In genomic region chrX:10930553-10931092, dm6 we compare ENCODE assay signal across 1 fruit fly cellular context.
TF ChIP-seq lines count a peak whose summit lies in the region.

TSS of gene Myo10A (plus strand) at chrX:10930840.

TF ChIP-seq in whole organism, embryonic, 481 proteins besides CTCF, POLR2A, EP300 and RAD21 (continued from another document and continues in another):
- TF ChIP-seq Dll (GFP tag; IDR thresholded peaks at IDR 0.05; lab: Robert Waterston, UW; ENCODE audit: partially characterized antibody) (no peak), CoRest (tag; optimal IDR thresholded peaks at IDR 0.05; lab: Kevin White, UChicago) (no peak), tin (GFP tag; optimal IDR thresholded peaks at IDR 0.05; lab: Kevin White, UChicago) (no peak), Hey (tag; optimal IDR thresholded peaks at IDR 0.05; lab: Kevin White, UChicago) (no peak), amos (GFP tag; IDR thresholded peaks at IDR 0.05; lab: Robert Waterston, UW; ENCODE audit: partially characterized antibody) (0 out of 2 replicates have a peak, but pooled peaks have one; percentile 16), lab (GFP tag; optimal IDR thresholded peaks at IDR 0.05; lab: Kevin White, UChicago) (no peak), CG9932 (GFP tag; IDR thresholded peaks at IDR 0.05; lab: Robert Waterston, UW) (peak; percentile 37; the same call in 1 of the 2 replicates), dysf (GFP tag; IDR thresholded peaks at IDR 0.05; lab: Robert Waterston, UW) (no peak), CG9215 (GFP tag; IDR thresholded peaks at IDR 0.05; lab: Robert Waterston, UW) (no peak), CG9609 (GFP tag; optimal IDR thresholded peaks at IDR 0.05; lab: Kevin White, UChicago) (no peak), CG13894 (tag; optimal IDR thresholded peaks at IDR 0.05; lab: Kevin White, UChicago) (no peak), CG8089 (GFP tag; optimal IDR thresholded peaks at IDR 0.05; lab: Kevin White, UChicago) (no peak), CG15011 (GFP tag; optimal IDR thresholded peaks at IDR 0.05; lab: Kevin White, UChicago) (no peak), ind (GFP tag; optimal IDR thresholded peaks at IDR 0.05; lab: Kevin White, UChicago) (no peak), Dad (GFP tag; optimal IDR thresholded peaks at IDR 0.05; lab: Kevin White, UChicago) (no peak), CG13287 (GFP tag; IDR thresholded peaks at IDR 0.05; lab: Robert Waterston, UW; ENCODE audit: partially characterized antibody) (no peak; the same call in 1 of the 2 replicates), gsb-n (tag; optimal IDR thresholded peaks at IDR 0.05; lab: Kevin White, UChicago) (no peak), CG2129 (GFP tag; IDR thresholded peaks at IDR 0.05; lab: Robert Waterston, UW; ENCODE audit: partially characterized antibody) (no peak), br (optimal IDR thresholded peaks at IDR 0.05; lab: Kevin White, UChicago) (no peak), caup (GFP tag; optimal IDR thresholded peaks at IDR 0.05; lab: Kevin White, UChicago; ENCODE audit: severe bottlenecking) (no peak), ttk (GFP tag; IDR thresholded peaks at IDR 0.05; lab: Robert Waterston, UW) (no peak), sens-2 (GFP tag; IDR thresholded peaks at IDR 0.05; lab: Robert Waterston, UW) (no peak), CG6254 (GFP tag; optimal IDR thresholded peaks at IDR 0.05; lab: Kevin White, UChicago) (no peak), Dref (GFP tag; IDR thresholded peaks at IDR 0.05; lab: Robert Waterston, UW) (peak; percentile 41; the same call in 1 of the 2 replicates), CG12659 (GFP tag; optimal IDR thresholded peaks at IDR 0.05; lab: Kevin White, UChicago) (no peak), CkIIα-i1 (GFP tag; IDR thresholded peaks at IDR 0.05; lab: Robert Waterston, UW) (no peak), stwl (tag; optimal IDR thresholded peaks at IDR 0.05; lab: Kevin White, UChicago) (peak; percentile 39), CG4820 (GFP tag; optimal IDR thresholded peaks at IDR 0.05; lab: Kevin White, UChicago) (no peak), jumu (GFP tag; optimal IDR thresholded peaks at IDR 0.05; lab: Kevin White, UChicago) (no peak), CG18764 (GFP tag; optimal IDR thresholded peaks at IDR 0.05; lab: Kevin White, UChicago) (no peak), CG17612 (GFP tag; IDR thresholded peaks at IDR 0.05; lab: Robert Waterston, UW) (no peak), lola (GFP tag; optimal IDR thresholded peaks at IDR 0.05; lab: Kevin White, UChicago) (no peak), CG18476 (GFP tag; optimal IDR thresholded peaks at IDR 0.05; lab: Kevin White, UChicago) (no peak), CG4707 (GFP tag; optimal IDR thresholded peaks at IDR 0.05; lab: Kevin White, UChicago) (no peak), Dbx (GFP tag; IDR thresholded peaks at IDR 0.05; lab: Robert Waterston, UW) (0 out of 3 replicates have a peak, but pooled peaks have one; percentile 18), row (GFP tag; IDR thresholded peaks at IDR 0.05; lab: Robert Waterston, UW) (peak; percentile 27; the same call in 1 of the 3 replicates), dmrt11E (tag; optimal IDR thresholded peaks at IDR 0.05; lab: Kevin White, UChicago) (no peak), pum (GFP tag; optimal IDR thresholded peaks at IDR 0.05; lab: Kevin White, UChicago) (no peak), CG34422 (GFP tag; IDR thresholded peaks at IDR 0.05; lab: Robert Waterston, UW) (0 out of 3 replicates have a peak, but pooled peaks have one; percentile 21), lmd (GFP tag; IDR thresholded peaks at IDR 0.05; lab: Robert Waterston, UW) (no peak), nau (GFP tag; optimal IDR thresholded peaks at IDR 0.05; lab: Kevin White, UChicago) (no peak), Nf-YC (tag; optimal IDR thresholded peaks at IDR 0.05; lab: Kevin White, UChicago) (no peak), zf30C (GFP tag; optimal IDR thresholded peaks at IDR 0.05; lab: Kevin White, UChicago) (no peak), ci (GFP tag; IDR thresholded peaks at IDR 0.05; lab: Robert Waterston, UW) (peak; percentile 39; the same call in 1 of the 3 replicates), CrebB (tag; optimal IDR thresholded peaks at IDR 0.05; lab: Kevin White, UChicago) (no peak), crc (GFP tag; optimal IDR thresholded peaks at IDR 0.05; lab: Kevin White, UChicago) (no peak), disco-r (GFP tag; optimal IDR thresholded peaks at IDR 0.05; lab: Kevin White, UChicago) (no peak), hb (GFP tag; IDR thresholded peaks at IDR 0.05; lab: Robert Waterston, UW; ENCODE audit: partially characterized antibody) (0 out of 3 replicates have a peak, but pooled peaks have one; percentile 17), sug (tag; optimal IDR thresholded peaks at IDR 0.05; lab: Kevin White, UChicago) (no peak), ro (GFP tag; IDR thresholded peaks at IDR 0.05; lab: Robert Waterston, UW) (no peak), bcd (GFP tag; optimal IDR thresholded peaks at IDR 0.05; lab: Kevin White, UChicago) (no peak), CG7372 (GFP tag; IDR thresholded peaks at IDR 0.05; lab: Robert Waterston, UW) (no peak), CG18619 (GFP tag; optimal IDR thresholded peaks at IDR 0.05; lab: Kevin White, UChicago) (no peak), Elba2 (GFP tag; optimal IDR thresholded peaks at IDR 0.05; lab: Kevin White, UChicago) (peak; percentile 81), stc (GFP tag; IDR thresholded peaks at IDR 0.05; lab: Robert Waterston, UW) (no peak), Dfd (GFP tag; optimal IDR thresholded peaks at IDR 0.05; lab: Kevin White, UChicago) (no peak), ken (GFP tag; IDR thresholded peaks at IDR 0.05; lab: Robert Waterston, UW) (no peak), Drgx (GFP tag; IDR thresholded peaks at IDR 0.05; lab: Robert Waterston, UW) (no peak), CG7839 (tag; optimal IDR thresholded peaks at IDR 0.05; lab: Kevin White, UChicago) (no peak), nmo (GFP tag; optimal IDR thresholded peaks at IDR 0.05; lab: Kevin White, UChicago) (no peak), CG12236 (GFP tag; optimal IDR thresholded peaks at IDR 0.05; lab: Kevin White, UChicago) (no peak), vvl (GFP tag; IDR thresholded peaks at IDR 0.05; lab: Robert Waterston, UW) (peak; percentile 21; the same call in 1 of the 2 replicates), tup (GFP tag; optimal IDR thresholded peaks at IDR 0.05; lab: Kevin White, UChicago) (no peak), fd3F (GFP tag; optimal IDR thresholded peaks at IDR 0.05; lab: Kevin White, UChicago) (no peak), CG17328 (GFP tag; IDR thresholded peaks at IDR 0.05; lab: Robert Waterston, UW) (no peak), Chrac-16 (GFP tag; optimal IDR thresholded peaks at IDR 0.05; lab: Kevin White, UChicago) (no peak), CG6175 (GFP tag; IDR thresholded peaks at IDR 0.05; lab: Robert Waterston, UW) (no peak), sna (GFP tag; IDR thresholded peaks at IDR 0.05; lab: Robert Waterston, UW; ENCODE audit: partially characterized antibody) (no peak), Aef1 (GFP tag; IDR thresholded peaks at IDR 0.05; lab: Robert Waterston, UW) (no peak), Camta (GFP tag; optimal IDR thresholded peaks at IDR 0.05; lab: Kevin White, UChicago) (no peak), Ets65A (GFP tag; lab: Kevin White, UChicago) (peak; percentile 23), nerfin-2 (GFP tag; IDR thresholded peaks at IDR 0.05; lab: Robert Waterston, UW; ENCODE audit: partially characterized antibody) (no peak), Med (GFP tag; lab: Kevin White, UChicago) (peak; percentile 83), gt (GFP tag; IDR thresholded peaks at IDR 0.05; lab: Robert Waterston, UW) (no peak), Hr39 (optimal IDR thresholded peaks at IDR 0.05; lab: Kevin White, UChicago) (no peak), kni (GFP tag; optimal IDR thresholded peaks at IDR 0.05; lab: Kevin White, UChicago) (no peak), trh (GFP tag; optimal IDR thresholded peaks at IDR 0.05; lab: Kevin White, UChicago) (no peak), Vsx1 (GFP tag; optimal IDR thresholded peaks at IDR 0.05; lab: Kevin White, UChicago) (no peak), CG1233 (GFP tag; optimal IDR thresholded peaks at IDR 0.05; lab: Kevin White, UChicago) (no peak), pb (GFP tag; optimal IDR thresholded peaks at IDR 0.05; lab: Kevin White, UChicago) (no peak), Side (GFP tag; optimal IDR thresholded peaks at IDR 0.05; lab: Kevin White, UChicago) (no peak), twi (tag; optimal IDR thresholded peaks at IDR 0.05; lab: Kevin White, UChicago) (no peak), unc-4 (GFP tag; IDR thresholded peaks at IDR 0.05; lab: Robert Waterston, UW; ENCODE audit: partially characterized antibody) (0 out of 2 replicates have a peak, but pooled peaks have one; percentile 13), CG12744 (GFP tag; optimal IDR thresholded peaks at IDR 0.05; lab: Kevin White, UChicago) (no peak), oc (tag; optimal IDR thresholded peaks at IDR 0.05; lab: Kevin White, UChicago) (no peak), chm (GFP tag; IDR thresholded peaks at IDR 0.05; lab: Robert Waterston, UW) (0 out of 2 replicates have a peak, but pooled peaks have one; percentile 28), MTF-1 (GFP tag; optimal IDR thresholded peaks at IDR 0.05; lab: Kevin White, UChicago; ENCODE audit: borderline replicate concordance) (no peak), CG9817 (tag; optimal IDR thresholded peaks at IDR 0.05; lab: Kevin White, UChicago) (no peak), sd (tag; optimal IDR thresholded peaks at IDR 0.05; lab: Kevin White, UChicago) (peak; percentile 59), CG4282 (GFP tag; optimal IDR thresholded peaks at IDR 0.05; lab: Kevin White, UChicago) (no peak), zen2 (GFP tag; IDR thresholded peaks at IDR 0.05; lab: Robert Waterston, UW; ENCODE audit: partially characterized antibody) (no peak), Scr (GFP tag; IDR thresholded peaks at IDR 0.05; lab: Robert Waterston, UW; ENCODE audit: partially characterized antibody) (no peak; the same call in 1 of the 2 replicates), CG30431 (GFP tag; optimal IDR thresholded peaks at IDR 0.05; lab: Kevin White, UChicago) (no peak), sens (GFP tag; lab: Kevin White, UChicago) (peak; percentile 73), sob (GFP tag; IDR thresholded peaks at IDR 0.05; lab: Robert Waterston, UW) (no peak), ato (GFP tag; IDR thresholded peaks at IDR 0.05; lab: Robert Waterston, UW; ENCODE audit: partially characterized antibody) (no peak), gsb (GFP tag; IDR thresholded peaks at IDR 0.05; lab: Robert Waterston, UW) (no peak), esg (GFP tag; conservative IDR thresholded peaks at IDR 0.05; lab: Robert Waterston, UW) (no peak), Rfx (GFP tag; IDR thresholded peaks at IDR 0.05; lab: Robert Waterston, UW) (no peak), hbn (GFP tag; IDR thresholded peaks at IDR 0.05; lab: Robert Waterston, UW; ENCODE audit: partially characterized antibody) (no peak), CG16813 (GFP tag; IDR thresholded peaks at IDR 0.05; lab: Robert Waterston, UW; ENCODE audit: partially characterized antibody) (no peak; the same call in 2 of the 3 replicates), Ptx1 (GFP tag; IDR thresholded peaks at IDR 0.05; lab: Robert Waterston, UW) (no peak), Nf-YA (GFP tag; IDR thresholded peaks at IDR 0.05; lab: Robert Waterston, UW) (no peak), CG17361 (GFP tag; IDR thresholded peaks at IDR 0.05; lab: Robert Waterston, UW) (no peak), B-H2 (GFP tag; optimal IDR thresholded peaks at IDR 0.05; lab: Kevin White, UChicago) (no peak), H2.0 (GFP tag; IDR thresholded peaks at IDR 0.05; lab: Robert Waterston, UW) (no peak), Ravus (GFP tag; IDR thresholded peaks at IDR 0.05; lab: Robert Waterston, UW) (no peak), bab2 (GFP tag; optimal IDR thresholded peaks at IDR 0.05; lab: Kevin White, UChicago) (no peak), NFAT (GFP tag; IDR thresholded peaks at IDR 0.05; lab: Robert Waterston, UW) (0 out of 2 replicates have a peak, but pooled peaks have one; percentile 17), CG14860 (GFP tag; IDR thresholded peaks at IDR 0.05; lab: Robert Waterston, UW; ENCODE audit: partially characterized antibody) (no peak), nom (GFP tag; optimal IDR thresholded peaks at IDR 0.05; lab: Kevin White, UChicago) (no peak), chinmo (GFP tag; IDR thresholded peaks at IDR 0.05; lab: Robert Waterston, UW; ENCODE audit: partially characterized antibody) (0 out of 4 replicates have a peak, but pooled peaks have one; percentile 57), Hr51 (GFP tag; optimal IDR thresholded peaks at IDR 0.05; lab: Kevin White, UChicago) (no peak), lbe (GFP tag; optimal IDR thresholded peaks at IDR 0.05; lab: Kevin White, UChicago) (no peak), hth (optimal IDR thresholded peaks at IDR 0.05; lab: Kevin White, UChicago) (no peak), lilli (GFP tag; optimal IDR thresholded peaks at IDR 0.05; lab: Kevin White, UChicago) (no peak), chn (GFP tag; optimal IDR thresholded peaks at IDR 0.05; lab: Kevin White, UChicago) (no peak), knrl (GFP tag; IDR thresholded peaks at IDR 0.05; lab: Robert Waterston, UW; ENCODE audit: partially characterized antibody) (no peak), CG12299 (tag; optimal IDR thresholded peaks at IDR 0.05; lab: Kevin White, UChicago) (no peak), HLHmδ (GFP tag; optimal IDR thresholded peaks at IDR 0.05; lab: Kevin White, UChicago) (peak; percentile 48), CG7928 (GFP tag; optimal IDR thresholded peaks at IDR 0.05; lab: Kevin White, UChicago) (no peak), Stat92E (GFP tag; optimal IDR thresholded peaks at IDR 0.05; lab: Kevin White, UChicago) (no peak), CG11456 (GFP tag; IDR thresholded peaks at IDR 0.05; lab: Robert Waterston, UW) (no peak), Hr3 (GFP tag; optimal IDR thresholded peaks at IDR 0.05; lab: Kevin White, UChicago) (no peak), Xrp1 (GFP tag; IDR thresholded peaks at IDR 0.05; lab: Robert Waterston, UW) (no peak), kay (GFP tag; optimal IDR thresholded peaks at IDR 0.05; lab: Kevin White, UChicago) (no peak), CG6791 (GFP tag; IDR thresholded peaks at IDR 0.05; lab: Robert Waterston, UW; ENCODE audit: partially characterized antibody) (0 out of 3 replicates have a peak, but pooled peaks have one; percentile 40), Awh (GFP tag; IDR thresholded peaks at IDR 0.05; lab: Robert Waterston, UW) (no peak), GATAe (GFP tag; conservative IDR thresholded peaks at IDR 0.05; lab: Robert Waterston, UW) (no peak), CG8765 (GFP tag; IDR thresholded peaks at IDR 0.05; lab: Robert Waterston, UW) (no peak), CG5245 (GFP tag; optimal IDR thresholded peaks at IDR 0.05; lab: Kevin White, UChicago) (no peak), az2 (GFP tag; optimal IDR thresholded peaks at IDR 0.05; lab: Kevin White, UChicago) (no peak), CG15696 (tag; optimal IDR thresholded peaks at IDR 0.05; lab: Kevin White, UChicago) (no peak)
